Worm (Caenorhabditis elegans) whole organism, L2 larva: ENCODE measurements around the gene F56D6.11.
"Not testable (repeated sequence)": the region's sequence is repeated elsewhere in the genome, so short reads cannot be mapped to it uniquely, and the experiment has no call there.

ENCODE experiments used
- C34F6.9 ChIP-seq: fragments of 150-350 bp; optimal IDR thresholded peaks from 2 replicates; lab custom pipeline; 2014; ENCODE audit warnings: missing biosample characterization, missing genetic modification characterization
- F13H6.1 ChIP-seq: sonication (generic microtip); optimal IDR thresholded peaks from 2 replicates; lab custom pipeline; 2016; ENCODE audit warnings: missing genetic modification characterization, missing compliant biosample characterization
- alr-1 ChIP-seq: fragments of 150-350 bp; optimal IDR thresholded peaks from 2 replicates; lab custom pipeline; 2014; ENCODE audit warnings: missing biosample characterization, missing genetic modification characterization
- ama-1 ChIP-seq: fragments of 150-350 bp; optimal IDR thresholded peaks from 2 replicates; lab custom pipeline; 2018; ENCODE audit warnings: inconsistent platforms
- ceh-16 ChIP-seq: fragments of 150-350 bp; optimal IDR thresholded peaks from 2 replicates; lab custom pipeline; 2014; ENCODE audit warnings: missing biosample characterization, missing genetic modification characterization
- ceh-82 ChIP-seq: fragments of 150-350 bp; optimal IDR thresholded peaks from 2 replicates; lab custom pipeline; 2014; ENCODE audit warnings: missing biosample characterization, missing genetic modification characterization
- crh-2 ChIP-seq: sonication (generic microtip); optimal IDR thresholded peaks from 2 replicates; lab custom pipeline; 2017; ENCODE audit warnings: missing biosample characterization, missing genetic modification characterization
- elt-1 ChIP-seq: fragments of 150-350 bp; optimal IDR thresholded peaks from 2 replicates; lab custom pipeline; 2014; ENCODE audit warnings: missing biosample characterization, missing genetic modification characterization
- elt-3 ChIP-seq: sonication (generic microtip); optimal IDR thresholded peaks from 2 replicates; lab custom pipeline; 2017; ENCODE audit warnings: missing biosample characterization, missing genetic modification characterization
- fos-1 ChIP-seq: fragments of 150-350 bp; optimal IDR thresholded peaks from 2 replicates; lab custom pipeline; 2014; ENCODE audit warnings: missing biosample characterization, missing genetic modification characterization
- gmeb-1 ChIP-seq: fragments of 150-350 bp; optimal IDR thresholded peaks from 2 replicates; lab custom pipeline; 2014; ENCODE audit warnings: missing biosample characterization, missing genetic modification characterization
- lin-11 ChIP-seq: fragments of 150-350 bp; sonication (generic microtip); optimal IDR thresholded peaks from 2 replicates; lab custom pipeline; 2014; ENCODE audit warnings: missing biosample characterization, missing genetic modification characterization, inconsistent platforms, mixed read lengths
- lin-39 ChIP-seq: fragments of 150-350 bp; optimal IDR thresholded peaks from 2 replicates; lab custom pipeline; 2014; ENCODE audit warnings: missing biosample characterization, missing genetic modification reagents, missing genetic modification characterization
- lsy-2 ChIP-seq, 2 experiments: fragments of 150-350 bp in 1 of 2; sonication (generic microtip) in 1 of 2; optimal IDR thresholded peaks; 2 replicates each; lab custom pipeline; 2014 to 2017; ENCODE audit warnings: missing biosample characterization in 2 of 2, missing genetic modification characterization in 2 of 2
- mbf-1 ChIP-seq: sonication (generic microtip); optimal IDR thresholded peaks from 2 replicates; lab custom pipeline; 2017; ENCODE audit warnings: missing biosample characterization, missing genetic modification characterization
- nhr-10 ChIP-seq: sonication (generic microtip); optimal IDR thresholded peaks from 2 replicates; lab custom pipeline; 2017; ENCODE audit warnings: missing biosample characterization, missing genetic modification characterization
- nhr-11 ChIP-seq: fragments of 150-350 bp; optimal IDR thresholded peaks from 2 replicates; lab custom pipeline; 2014; ENCODE audit warnings: missing biosample characterization, missing genetic modification characterization
- nhr-21 ChIP-seq: fragments of 150-350 bp; optimal IDR thresholded peaks from 2 replicates; lab custom pipeline; 2014; ENCODE audit warnings: missing biosample characterization, missing genetic modification characterization
- nhr-237 ChIP-seq: fragments of 150-350 bp; optimal IDR thresholded peaks from 2 replicates; lab custom pipeline; 2014; ENCODE audit warnings: missing biosample characterization, missing genetic modification characterization
- nhr-25 ChIP-seq: fragments of 150-350 bp; sonication (generic microtip); optimal IDR thresholded peaks from 3 replicates; lab custom pipeline; 2014; ENCODE audit warnings: missing biosample characterization, missing genetic modification characterization
- nhr-6 ChIP-seq: fragments of 150-350 bp; optimal IDR thresholded peaks from 2 replicates; lab custom pipeline; 2014; ENCODE audit warnings: missing biosample characterization, missing genetic modification characterization
- nhr-77 ChIP-seq: fragments of 150-350 bp; optimal IDR thresholded peaks from 2 replicates; lab custom pipeline; 2014; ENCODE audit warnings: missing biosample characterization, missing genetic modification characterization
- peb-1 ChIP-seq: fragments of 150-350 bp; optimal IDR thresholded peaks from 2 replicates; lab custom pipeline; 2014; ENCODE audit warnings: missing biosample characterization, missing genetic modification characterization
- sem-4 ChIP-seq: fragments of 150-350 bp; optimal IDR thresholded peaks from 2 replicates; lab custom pipeline; 2014; ENCODE audit warnings: missing biosample characterization, missing genetic modification reagents, missing genetic modification characterization
- skn-1 ChIP-seq: sonication (generic microtip); optimal IDR thresholded peaks from 2 replicates; lab custom pipeline; 2017; ENCODE audit warnings: missing biosample characterization, missing genetic modification characterization
- sma-3 ChIP-seq: sonication (generic microtip); optimal IDR thresholded peaks from 2 replicates; lab custom pipeline; 2016; ENCODE audit warnings: missing genetic modification reagents, missing genetic modification characterization, missing compliant biosample characterization
- snpc-4 ChIP-seq: fragments of 150-350 bp; optimal IDR thresholded peaks from 2 replicates; lab custom pipeline; 2014; ENCODE audit warnings: missing biosample characterization, missing genetic modification characterization
- unc-55 ChIP-seq: fragments of 150-350 bp; sonication (generic microtip); optimal IDR thresholded peaks from 3 replicates; lab custom pipeline; 2014; ENCODE audit warnings: missing biosample characterization, missing genetic modification reagents, missing genetic modification characterization
- unc-62 ChIP-seq: fragments of 150-350 bp; optimal IDR thresholded peaks from 2 replicates; lab custom pipeline; 2014; ENCODE audit warnings: missing biosample characterization, missing genetic modification reagents, missing genetic modification characterization
- zag-1 ChIP-seq: fragments of 150-350 bp; optimal IDR thresholded peaks from 2 replicates; lab custom pipeline; 2014; ENCODE audit warnings: missing biosample characterization, missing genetic modification characterization
- ztf-11 ChIP-seq: sonication (generic microtip); optimal IDR thresholded peaks from 2 replicates; lab custom pipeline; 2017; ENCODE audit warnings: missing biosample characterization, missing genetic modification characterization
- ztf-4 ChIP-seq: fragments of 150-350 bp; optimal IDR thresholded peaks from 2 replicates; lab custom pipeline; 2014; ENCODE audit warnings: missing biosample characterization, missing genetic modification characterization

The F56D6.11 gene

DNA sequence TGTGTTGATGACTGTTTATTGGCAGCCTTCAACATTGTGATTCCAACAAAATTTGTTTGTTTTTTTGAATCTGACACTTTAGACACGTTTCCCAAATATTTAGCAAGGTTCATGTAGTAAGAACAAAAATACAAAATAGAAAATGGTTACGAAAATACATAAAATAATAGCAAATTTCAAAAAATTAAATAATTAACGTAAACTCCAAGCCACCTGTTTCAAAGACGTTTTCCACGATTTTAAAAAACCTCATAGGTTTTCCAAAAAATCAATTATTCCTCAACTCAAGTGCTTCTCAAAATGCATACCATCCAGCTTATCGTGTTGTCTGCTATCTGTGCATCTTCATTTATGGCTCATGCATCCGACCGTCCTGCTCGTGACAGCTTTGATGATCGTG, 11.1 kb upstream of the F56D6.11 start, which contains the start of gene F56D6.14:
TSS of gene F56D6.14 (plus strand) at position 301 of the 400 bp plus-strand sequence.
- TF ChIP-seq lin-39 (tag; lab: Kevin White, UChicago) (no peak), ceh-82 (no peak), nhr-77 (tag; lab: Kevin White, UChicago) (no peak), nhr-11 (no peak), skn-1 (tag; lab: Kevin White, UChicago) (no peak), nhr-6 (tag; lab: Kevin White, UChicago) (no peak), peb-1 (tag; lab: Kevin White, UChicago) (no peak), crh-2 (tag; lab: Kevin White, UChicago) (no peak), snpc-4 (tag; lab: Kevin White, UChicago) (no peak)

DNA sequence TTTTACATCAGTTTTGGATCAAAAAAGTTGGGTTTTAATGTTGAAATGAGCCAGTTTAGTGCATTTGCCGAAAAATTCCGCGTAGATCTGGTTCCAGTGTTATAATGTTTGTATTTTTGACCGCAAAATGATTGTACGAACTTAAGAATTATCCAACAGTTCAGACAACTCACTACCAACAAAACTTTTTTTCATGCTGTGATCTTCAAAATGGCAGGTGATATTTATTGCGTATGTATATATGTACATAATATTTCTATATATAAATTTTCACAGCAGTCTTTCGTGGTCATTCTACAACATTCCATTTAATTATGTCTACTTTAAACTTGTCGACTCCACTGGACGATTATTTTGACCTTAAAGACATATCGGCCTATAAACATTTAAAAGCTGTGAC, 9.0 kb upstream of the F56D6.11 start, which contains the start of gene srz-20:
TSS of gene srz-20 (plus strand) at position 301 of the 400 bp plus-strand sequence.
- TF ChIP-seq mbf-1 (tag; lab: Kevin White, UChicago) (no peak), fos-1 (no peak), crh-2 (tag; lab: Kevin White, UChicago) (no peak), elt-1 (tag; lab: Kevin White, UChicago) (no peak), ceh-16 (no peak), C34F6.9 (tag; lab: Kevin White, UChicago) (no peak), lin-11 (tag; lab: Kevin White, UChicago) (no peak), nhr-237 (tag; lab: Kevin White, UChicago) (no peak), gmeb-1 (no peak), sem-4 (no peak), unc-62 (GFP tag; lab: Kevin White, UChicago) (no peak), ama-1 (lab: Kevin White, UChicago) (no peak), zag-1 (tag; lab: Kevin White, UChicago) (no peak), nhr-21 (tag; lab: Kevin White, UChicago) (no peak)

DNA sequence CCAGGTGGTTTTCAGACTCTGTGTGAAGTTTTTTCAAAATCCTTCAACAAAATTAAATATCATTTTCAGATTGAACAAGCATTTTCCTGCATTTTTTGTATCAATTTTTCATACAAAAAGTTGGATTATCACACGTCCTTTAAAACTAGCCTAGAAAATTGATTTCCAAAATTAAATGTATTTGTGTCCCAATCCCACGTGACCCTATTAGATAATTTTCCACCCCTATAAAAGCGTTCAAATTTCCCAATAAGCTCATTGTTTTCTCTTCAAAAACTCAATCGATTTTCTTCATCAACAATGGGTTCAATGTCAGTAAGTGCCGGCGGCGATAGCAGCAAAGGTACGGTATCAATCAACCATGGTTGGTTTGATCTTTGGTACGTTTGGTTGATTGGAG, 8.2 kb upstream of the F56D6.11 start, which contains the start of gene F56D6.19:
TSS of gene F56D6.19 (plus strand) at position 301 of the 400 bp plus-strand sequence.
- TF ChIP-seq nhr-25 = no peak
- TF ChIP-seq zag-1 (tag; lab: Kevin White, UChicago) = no peak
- no peak for TF ChIP-seq unc-55

DNA sequence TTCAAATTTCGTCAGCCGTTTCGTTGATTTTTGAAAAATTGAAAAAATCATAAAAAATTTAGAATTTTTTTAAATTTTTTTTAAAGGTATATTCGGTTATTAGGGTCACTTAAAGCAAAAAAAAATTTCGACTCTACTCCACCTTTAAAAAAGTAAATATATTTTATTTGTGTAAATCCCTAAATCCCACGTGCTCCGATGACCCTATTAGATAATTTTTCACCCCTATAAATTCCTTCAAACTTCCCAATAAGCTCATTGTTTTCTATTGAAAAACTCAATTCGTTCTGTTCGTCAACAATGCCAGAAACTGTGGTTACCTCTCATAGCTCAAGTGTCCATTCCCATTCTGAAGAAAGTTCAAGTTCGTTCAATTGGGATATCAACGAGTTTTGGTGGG, 6.3 kb upstream of the F56D6.11 start, which contains the start of gene F56D6.20:
TSS of gene F56D6.20 (plus strand) at position 301 of the 400 bp plus-strand sequence.
- TF ChIP-seq nhr-11 (no peak), unc-55 (no peak), ztf-11 (tag; lab: Kevin White, UChicago) (no peak), lsy-2 (tag; optimal IDR thresholded peaks at IDR 0.05; lab: Kevin White, UChicago) (no peak), ztf-4 (tag; lab: Kevin White, UChicago) (no peak), snpc-4 (tag; lab: Kevin White, UChicago) (no peak), ceh-82 (no peak), crh-2 (tag; lab: Kevin White, UChicago) (no peak), elt-1 (tag; lab: Kevin White, UChicago) (no peak), nhr-10 (no peak), sma-3 (GFP tag; lab: Kevin White, UChicago) (no peak)

DNA sequence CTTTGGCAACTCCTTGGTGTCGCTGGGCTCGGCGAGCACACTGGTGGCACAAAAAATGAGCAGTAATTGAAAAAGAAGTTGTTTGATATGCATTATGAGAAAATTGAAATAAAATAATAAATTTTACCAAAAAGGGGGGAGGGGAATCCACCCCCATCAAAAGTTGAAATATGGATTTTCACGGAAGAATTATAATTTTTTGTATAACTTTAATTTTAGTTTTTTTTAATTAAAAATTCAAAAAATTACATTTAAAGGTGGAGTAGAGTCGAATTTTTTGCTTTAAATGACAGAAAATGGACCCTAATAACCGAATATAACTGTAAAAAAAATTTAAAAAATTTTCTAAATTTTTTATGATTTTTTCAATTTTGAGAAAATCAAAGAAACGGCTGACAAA, 5.6 kb upstream of the F56D6.11 start, which contains the start of gene F56D6.18:
TSS of gene F56D6.18 (minus strand) at position 101 of the 400 bp plus-strand sequence.
- not testable (repeated sequence) for TF ChIP-seq nhr-237 (tag; lab: Kevin White, UChicago); alr-1 (tag; lab: Kevin White, UChicago); elt-3

DNA sequence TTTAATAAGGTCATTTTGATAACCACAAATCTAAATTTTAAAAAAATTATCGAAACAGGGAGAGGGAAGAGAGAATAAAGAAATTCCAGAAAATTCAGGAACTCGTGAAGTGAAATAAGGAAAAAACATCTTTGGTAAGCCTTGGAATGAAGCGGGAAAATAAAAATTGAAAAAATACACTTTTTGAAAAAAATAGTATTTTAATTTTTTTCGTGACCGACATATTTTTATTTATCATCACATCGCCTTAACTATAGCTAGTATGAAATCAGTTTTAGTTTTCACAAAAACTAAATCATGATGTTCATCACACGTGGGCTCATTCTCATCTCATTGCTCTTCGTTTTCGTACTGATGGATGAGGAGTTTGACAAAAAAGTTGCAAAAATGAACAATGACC, 2.8 kb upstream of the F56D6.11 start, which contains the start of gene F56D6.13:
TSS of gene F56D6.13 (plus strand) at position 301 of the 400 bp plus-strand sequence.
- TF ChIP-seq F13H6.1 (tag; lab: Kevin White, UChicago) = no peak
- no peak for TF ChIP-seq nhr-21 (tag; lab: Kevin White, UChicago)
- no peak for TF ChIP-seq skn-1 (tag; lab: Kevin White, UChicago)
- TF ChIP-seq gmeb-1 = no peak
